Fruit fly (Drosophila melanogaster): ENCODE results near the gene ND-B14.5A.
A peak's percentile ranks its signal among the peaks of the same experiment; 100 is the strongest.

Gene ND-B14.5A

DNA sequence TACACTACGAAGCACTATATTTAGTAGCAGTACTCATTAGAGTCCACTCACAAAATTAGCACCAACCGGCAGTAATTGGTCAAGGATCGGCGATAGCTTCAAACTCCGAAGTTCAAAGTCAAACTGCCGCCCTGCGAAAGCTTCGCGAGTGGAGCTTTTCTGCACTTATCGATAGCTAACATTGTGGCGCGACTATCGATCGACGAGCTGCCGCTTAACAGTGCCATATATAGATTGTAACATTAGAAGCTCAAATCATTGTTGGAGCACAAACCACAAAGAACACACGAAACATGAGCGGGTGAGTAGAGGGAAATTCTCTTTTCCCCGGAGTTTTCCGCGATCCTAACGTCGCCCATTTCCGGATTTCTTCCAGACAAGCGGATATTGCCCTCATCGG lies 27.2 kb upstream of the ND-B14.5A start, which contains the start of gene Pgd (continued):
- TF ChIP-seq CG15514 (GFP tag; optimal IDR thresholded peaks at IDR 0.05) (peak; percentile 39), Eip74EF (GFP tag; optimal IDR thresholded peaks at IDR 0.05) (no peak), Med (GFP tag) (peak; percentile 49), CG4707 (GFP tag; optimal IDR thresholded peaks at IDR 0.05) (no peak), CG14667 (GFP tag; IDR thresholded peaks at IDR 0.05) (no peak), CG2199 (GFP tag; IDR thresholded peaks at IDR 0.05) (no peak), sob (GFP tag; IDR thresholded peaks at IDR 0.05) (no peak), Ets65A (GFP tag) (peak; percentile 45), CG13287 (GFP tag; IDR thresholded peaks at IDR 0.05; ENCODE audit: partially characterized antibody) (peak; percentile 79), Scr (GFP tag; IDR thresholded peaks at IDR 0.05; ENCODE audit: partially characterized antibody) (peak; percentile 44), zen2 (GFP tag; IDR thresholded peaks at IDR 0.05; ENCODE audit: partially characterized antibody) (peak; percentile 37; the same call in 1 of the 3 replicates), Ets97D (GFP tag; optimal IDR thresholded peaks at IDR 0.05) (no peak), hbn (GFP tag; IDR thresholded peaks at IDR 0.05; ENCODE audit: partially characterized antibody) (peak; percentile 64), CG11093 (GFP tag; IDR thresholded peaks at IDR 0.05) (no peak), Rfx (GFP tag; IDR thresholded peaks at IDR 0.05) (no peak), sisA (GFP tag; IDR thresholded peaks at IDR 0.05) (no peak), Doc3 (GFP tag; IDR thresholded peaks at IDR 0.05; ENCODE audit: partially characterized antibody) (peak; percentile 58; the same call in 2 of the 3 replicates), usp (GFP tag; optimal IDR thresholded peaks at IDR 0.05) (no peak), CG6791 (GFP tag; IDR thresholded peaks at IDR 0.05; ENCODE audit: partially characterized antibody) (peak; percentile 60; the same call in 2 of the 3 replicates), lilli (GFP tag; optimal IDR thresholded peaks at IDR 0.05) (no peak), CG7357 (GFP tag; IDR thresholded peaks at IDR 0.05) (no peak), trem (tag; optimal IDR thresholded peaks at IDR 0.05) (no peak), Hr78 (GFP tag; optimal IDR thresholded peaks at IDR 0.05) (peak in 1 of 2 experiments; percentile 23), CG8290 (GFP tag; optimal IDR thresholded peaks at IDR 0.05) (no peak), CG8290 (tag; optimal IDR thresholded peaks at IDR 0.05) (peak in 1 of 2 experiments; percentile 24), phol (tag; optimal IDR thresholded peaks at IDR 0.05) (no peak), Gsc (GFP tag; IDR thresholded peaks at IDR 0.05) (no peak), CG13624 (GFP tag; optimal IDR thresholded peaks at IDR 0.05) (no peak), dm (GFP tag; optimal IDR thresholded peaks at IDR 0.05) (no peak), Nf-YC (tag; optimal IDR thresholded peaks at IDR 0.05) (peak; percentile 12), CG11398 (GFP tag; optimal IDR thresholded peaks at IDR 0.05) (no peak), pita (GFP tag; optimal IDR thresholded peaks at IDR 0.05) (no peak), kah (GFP tag; optimal IDR thresholded peaks at IDR 0.05) (no peak), Usf (GFP tag; optimal IDR thresholded peaks at IDR 0.05) (no peak), sima (GFP tag; optimal IDR thresholded peaks at IDR 0.05) (no peak), CG17829 (tag; optimal IDR thresholded peaks at IDR 0.05) (no peak), CG6854 (GFP tag; optimal IDR thresholded peaks at IDR 0.05) (peak; percentile 14), CG12104 (GFP tag; optimal IDR thresholded peaks at IDR 0.05) (no peak), Dip2 (GFP tag; IDR thresholded peaks at IDR 0.05) (no peak), Dll (GFP tag; IDR thresholded peaks at IDR 0.05; ENCODE audit: partially characterized antibody) (peak; percentile 57; the same call in 2 of the 4 replicates), Myb (GFP tag; optimal IDR thresholded peaks at IDR 0.05) (peak; percentile 73), pan (optimal IDR thresholded peaks at IDR 0.05) (no peak), pan (GFP tag; optimal IDR thresholded peaks at IDR 0.05 in 1 of 2, IDR thresholded peaks at IDR 0.05 in 1 of 2) (peak in 1 of 2 experiments; percentile 29), tap (tag; optimal IDR thresholded peaks at IDR 0.05) (no peak), Dad (GFP tag; optimal IDR thresholded peaks at IDR 0.05) (no peak), CG13296 (GFP tag; optimal IDR thresholded peaks at IDR 0.05) (peak; percentile 25), vnd (GFP tag; IDR thresholded peaks at IDR 0.05; ENCODE audit: partially characterized antibody) (peak; percentile 43; the same call in 1 of the 3 replicates), ftz-f1 (GFP tag; optimal IDR thresholded peaks at IDR 0.05) (peak; percentile 63), Sry-δ (GFP tag; optimal IDR thresholded peaks at IDR 0.05) (peak; percentile 59), Dp (GFP tag; optimal IDR thresholded peaks at IDR 0.05) (peak; percentile 75), CG2116 (GFP tag; optimal IDR thresholded peaks at IDR 0.05) (peak; percentile 9)
